Fruit fly (Drosophila melanogaster): ENCODE results near the gene PpD3.

The PpD3 gene

dm6 chr3R:9759360-9760191 is 11.9 kb downstream of the PpD3 start, which contains the start of gene Mpi (continued):
- TF ChIP-seq Camta (GFP tag; optimal IDR thresholded peaks at IDR 0.05) (no peak), da (GFP tag; optimal IDR thresholded peaks at IDR 0.05) (no peak), sens (GFP tag) (peak; percentile 81), Gug (GFP tag; IDR thresholded peaks at IDR 0.05) (no peak), CG12104 (GFP tag; optimal IDR thresholded peaks at IDR 0.05) (no peak), CG15011 (GFP tag; optimal IDR thresholded peaks at IDR 0.05) (no peak), CG16813 (GFP tag; IDR thresholded peaks at IDR 0.05; ENCODE audit: partially characterized antibody) (peak; percentile 52; the same call in 1 of the 3 replicates), tll (GFP tag; optimal IDR thresholded peaks at IDR 0.05) (no peak), CG18764 (GFP tag; optimal IDR thresholded peaks at IDR 0.05) (no peak), ac (GFP tag; optimal IDR thresholded peaks at IDR 0.05) (no peak), D19B (GFP tag; optimal IDR thresholded peaks at IDR 0.05) (no peak), CG16863 (GFP tag; optimal IDR thresholded peaks at IDR 0.05) (no peak), btn (GFP tag; optimal IDR thresholded peaks at IDR 0.05) (no peak), dm (GFP tag; optimal IDR thresholded peaks at IDR 0.05) (no peak), Tbp (GFP tag; optimal IDR thresholded peaks at IDR 0.05) (no peak), Med (GFP tag) (peak; percentile 75), Atf3 (GFP tag; optimal IDR thresholded peaks at IDR 0.05) (no peak), otp (GFP tag; IDR thresholded peaks at IDR 0.05) (no peak), CG3726 (GFP tag; IDR thresholded peaks at IDR 0.05) (no peak), ham (GFP tag; IDR thresholded peaks at IDR 0.05) (no peak), CG6765 (GFP tag; optimal IDR thresholded peaks at IDR 0.05) (no peak), H15 (GFP tag; IDR thresholded peaks at IDR 0.05) (no peak), Xrp1 (GFP tag; IDR thresholded peaks at IDR 0.05) (peak; percentile 49; the same call in 1 of the 2 replicates), Ptx1 (GFP tag; IDR thresholded peaks at IDR 0.05) (no peak), slbo (GFP tag; IDR thresholded peaks at IDR 0.05) (peak; percentile 19; the same call in 1 of the 2 replicates), CG14710 (tag; optimal IDR thresholded peaks at IDR 0.05) (peak; percentile 40), CG6854 (GFP tag; optimal IDR thresholded peaks at IDR 0.05) (peak; percentile 8), CHES-1-like (GFP tag; optimal IDR thresholded peaks at IDR 0.05) (no peak), mirr (GFP tag; optimal IDR thresholded peaks at IDR 0.05) (no peak), zen2 (GFP tag; IDR thresholded peaks at IDR 0.05; ENCODE audit: partially characterized antibody) (no peak), CG8290 (GFP tag; optimal IDR thresholded peaks at IDR 0.05) (no peak), CG8290 (tag; optimal IDR thresholded peaks at IDR 0.05) (no peak), cwo (GFP tag; optimal IDR thresholded peaks at IDR 0.05) (no peak), Sin3A (optimal IDR thresholded peaks at IDR 0.05) (no peak), CG10274 (GFP tag; optimal IDR thresholded peaks at IDR 0.05) (no peak), ewg (GFP tag; optimal IDR thresholded peaks at IDR 0.05) (no peak), mam (GFP tag; optimal IDR thresholded peaks at IDR 0.05) (no peak), crp (GFP tag; optimal IDR thresholded peaks at IDR 0.05) (peak in 1 of 2 experiments; percentile 79), salm (tag; optimal IDR thresholded peaks at IDR 0.05) (peak; percentile 41), pnt (GFP tag; optimal IDR thresholded peaks at IDR 0.05) (no peak), Nf-YB (GFP tag; optimal IDR thresholded peaks at IDR 0.05) (no peak), crol (GFP tag; IDR thresholded peaks at IDR 0.05) (no peak), CG34376 (GFP tag; optimal IDR thresholded peaks at IDR 0.05) (peak; percentile 56), CG9797 (GFP tag; optimal IDR thresholded peaks at IDR 0.05) (peak; percentile 6), CG8281 (tag; optimal IDR thresholded peaks at IDR 0.05) (no peak), sna (GFP tag; IDR thresholded peaks at IDR 0.05; ENCODE audit: partially characterized antibody) (0 out of 2 replicates have a peak, but pooled peaks have one; percentile 50), hb (GFP tag; IDR thresholded peaks at IDR 0.05; ENCODE audit: partially characterized antibody) (no peak), peb (GFP tag; IDR thresholded peaks at IDR 0.05) (no peak), tap (tag; optimal IDR thresholded peaks at IDR 0.05) (no peak), ci (GFP tag; IDR thresholded peaks at IDR 0.05) (peak; percentile 43; the same call in 2 of the 3 replicates)

All from whole organism, embryonic.